Worm (Caenorhabditis elegans) whole organism, L1 larva: Measurements from ENCODE around the gene snrp-3.
A peak's percentile ranks its signal among the peaks of the same experiment; 100 is the strongest.

ENCODE experiments used
- aha-1 ChIP-seq: fragments of 150-350 bp; optimal IDR thresholded peaks from 2 replicates; lab custom pipeline; 2014; ENCODE audit warnings: missing biosample characterization, missing genetic modification characterization
- aly-2 ChIP-seq: fragments of 150-350 bp; optimal IDR thresholded peaks from 2 replicates; lab custom pipeline; 2014; ENCODE audit warnings: missing biosample characterization, missing genetic modification characterization
- ceh-63 ChIP-seq: fragments of 200-800 bp; sonication (Bioruptor generic); optimal IDR thresholded peaks from 2 replicates; lab custom pipeline; 2018; ENCODE audit warnings: mild to moderate bottlenecking, missing genetic modification characterization, missing compliant biosample characterization
- ceh-8 ChIP-seq: fragments of 200-800 bp; sonication (Bioruptor generic); optimal IDR thresholded peaks from 2 replicates; lab custom pipeline; 2018; ENCODE audit warnings: mild to moderate bottlenecking, missing genetic modification characterization, moderate library complexity, missing compliant biosample characterization
- ceh-82 ChIP-seq, 3 experiments: fragments of 150-350 bp in 1 of 3; sonication (generic microtip) in 2 of 3; optimal IDR thresholded peaks; 2 replicates each; lab custom pipeline; 2014 to 2017; ENCODE audit warnings: missing biosample characterization in 3 of 3, missing genetic modification characterization in 3 of 3
- ceh-88 ChIP-seq: fragments of 200-800 bp; sonication (Bioruptor generic); IDR thresholded peaks from 2 replicates; pipeline ENCODE4 v1.3.6; 2022; ENCODE audit warnings: missing genetic modification characterization, missing compliant biosample characterization
- ces-1 ChIP-seq: fragments of 150-350 bp; optimal IDR thresholded peaks from 2 replicates; lab custom pipeline; 2014; ENCODE audit warnings: missing biosample characterization, missing genetic modification reagents, missing genetic modification characterization
- dsc-1 ChIP-seq: sonication (generic microtip); optimal IDR thresholded peaks from 2 replicates; lab custom pipeline; 2016; ENCODE audit warnings: mild to moderate bottlenecking, missing genetic modification characterization, missing compliant biosample characterization
- efl-1 ChIP-seq, 4 experiments: fragments of 150-350 bp; optimal IDR thresholded peaks in 3 of 4; peaks in 1 of 4; 1 replicate in 1 of 4; 2 replicates in 3 of 4; lab custom pipeline; 2014; ENCODE audit warnings: missing biosample characterization in 2 of 4, missing genetic modification characterization in 2 of 4, missing genetic modification reagents in 2 of 4
- egl-13 ChIP-seq: sonication (generic microtip); optimal IDR thresholded peaks from 2 replicates; lab custom pipeline; 2016; ENCODE audit warnings: missing genotype, missing genetic modification reagents, missing genetic modification characterization, missing compliant biosample characterization
- egl-27 ChIP-seq, 2 experiments: fragments of 150-350 bp in 1 of 2; sonication (generic microtip); optimal IDR thresholded peaks; 3 replicates each; lab custom pipeline; 2017 to 2018; ENCODE audit warnings: missing biosample characterization in 2 of 2, missing genetic modification characterization in 2 of 2, missing genetic modification reagents in 2 of 2
- fkh-10 ChIP-seq: sonication (generic microtip); optimal IDR thresholded peaks from 2 replicates; lab custom pipeline; 2017; ENCODE audit warnings: missing biosample characterization, missing genetic modification reagents, missing genetic modification characterization
- fkh-4 ChIP-seq: sonication (generic microtip); optimal IDR thresholded peaks from 2 replicates; lab custom pipeline; 2016; ENCODE audit warnings: missing compliant biosample characterization, missing genetic modification characterization, borderline replicate concordance
- fos-1 ChIP-seq: fragments of 150-350 bp; optimal IDR thresholded peaks from 2 replicates; lab custom pipeline; 2014; ENCODE audit warnings: missing biosample characterization, missing genetic modification characterization
- hpl-2 ChIP-seq: fragments of 150-350 bp; optimal IDR thresholded peaks from 2 replicates; lab custom pipeline; 2014; ENCODE audit warnings: missing biosample characterization, missing genetic modification reagents, missing genetic modification characterization
- irx-1 ChIP-seq: sonication (generic microtip); optimal IDR thresholded peaks from 2 replicates; lab custom pipeline; 2016; ENCODE audit warnings: missing genetic modification characterization, missing compliant biosample characterization
- lin-13 ChIP-seq: fragments of 150-350 bp; optimal IDR thresholded peaks from 2 replicates; lab custom pipeline; 2014; ENCODE audit warnings: missing biosample characterization, missing genetic modification reagents, missing genetic modification characterization
- lsy-2 ChIP-seq, 2 experiments: fragments of 150-350 bp; optimal IDR thresholded peaks; 2 replicates each; lab custom pipeline; 2014; ENCODE audit warnings: missing biosample characterization in 2 of 2, missing genetic modification characterization in 2 of 2
- mdl-1 ChIP-seq, 2 experiments: fragments of 150-350 bp; optimal IDR thresholded peaks; 2 replicates each; lab custom pipeline; 2014 to 2017; ENCODE audit warnings: missing biosample characterization in 2 of 2, missing genetic modification characterization in 2 of 2, inconsistent platforms in 1 of 2
- mef-2 ChIP-seq: fragments of 150-350 bp; optimal IDR thresholded peaks from 2 replicates; lab custom pipeline; 2014; ENCODE audit warnings: missing biosample characterization, missing genetic modification characterization
- nhr-11 ChIP-seq: fragments of 150-350 bp; optimal IDR thresholded peaks from 2 replicates; lab custom pipeline; 2014; ENCODE audit warnings: missing biosample characterization, missing genetic modification characterization
- nhr-237 ChIP-seq: fragments of 150-350 bp; optimal IDR thresholded peaks from 2 replicates; lab custom pipeline; 2014; ENCODE audit warnings: missing biosample characterization, missing genetic modification characterization
- nhr-76 ChIP-seq: sonication (generic microtip); optimal IDR thresholded peaks from 2 replicates; lab custom pipeline; 2017; ENCODE audit warnings: missing biosample characterization, missing genetic modification characterization
- nhr-84 ChIP-seq: sonication (generic microtip); optimal IDR thresholded peaks from 2 replicates; lab custom pipeline; 2017; ENCODE audit warnings: missing biosample characterization, missing genetic modification characterization
- nhr-85 ChIP-seq: sonication (generic microtip); peaks from one replicate; lab custom pipeline; 2016; ENCODE audit warnings: missing genetic modification characterization, inconsistent platforms, missing compliant biosample characterization
- pax-3 ChIP-seq: fragments of 200-800 bp; sonication (Bioruptor generic); optimal IDR thresholded peaks from 2 replicates; lab custom pipeline; 2018; ENCODE audit warnings: mild to moderate bottlenecking, missing genetic modification characterization, moderate library complexity, missing compliant biosample characterization
- pqm-1 ChIP-seq: sonication (generic microtip); optimal IDR thresholded peaks from 3 replicates; lab custom pipeline; 2017; ENCODE audit warnings: missing biosample characterization, missing genetic modification characterization
- skn-1 ChIP-seq: fragments of 150-350 bp; optimal IDR thresholded peaks from 2 replicates; lab custom pipeline; 2014; ENCODE audit warnings: missing biosample characterization, missing genetic modification characterization
- snpc-4 ChIP-seq: fragments of 150-350 bp; optimal IDR thresholded peaks from 2 replicates; lab custom pipeline; 2014; ENCODE audit warnings: missing biosample characterization, missing genetic modification characterization
- tbx-2 ChIP-seq: sonication (generic microtip); optimal IDR thresholded peaks from 2 replicates; lab custom pipeline; 2016; ENCODE audit warnings: missing genetic modification characterization, missing compliant biosample characterization
- unc-62 ChIP-seq: fragments of 150-350 bp; optimal IDR thresholded peaks from 2 replicates; lab custom pipeline; 2014; ENCODE audit warnings: missing biosample characterization, missing genetic modification reagents, missing genetic modification characterization
- unc-98 ChIP-seq: fragments of 200-800 bp; sonication (Bioruptor generic); IDR thresholded peaks from 2 replicates; pipeline ENCODE4 v1.3.6; 2022; ENCODE audit warnings: missing genetic modification characterization, missing compliant biosample characterization
- xbp-1 ChIP-seq: sonication (generic microtip); optimal IDR thresholded peaks from 2 replicates; lab custom pipeline; 2016; ENCODE audit warnings: missing genetic modification characterization, missing compliant biosample characterization
- zag-1 ChIP-seq: fragments of 150-350 bp; optimal IDR thresholded peaks from 2 replicates; lab custom pipeline; 2014; ENCODE audit warnings: missing biosample characterization, missing genetic modification characterization
- zip-4 ChIP-seq: fragments of 200-800 bp; sonication (Bioruptor generic); optimal IDR thresholded peaks from 2 replicates; lab custom pipeline; 2018; ENCODE audit warnings: mild to moderate bottlenecking, missing genetic modification characterization, moderate library complexity, missing compliant biosample characterization

The snrp-3 gene

DNA sequence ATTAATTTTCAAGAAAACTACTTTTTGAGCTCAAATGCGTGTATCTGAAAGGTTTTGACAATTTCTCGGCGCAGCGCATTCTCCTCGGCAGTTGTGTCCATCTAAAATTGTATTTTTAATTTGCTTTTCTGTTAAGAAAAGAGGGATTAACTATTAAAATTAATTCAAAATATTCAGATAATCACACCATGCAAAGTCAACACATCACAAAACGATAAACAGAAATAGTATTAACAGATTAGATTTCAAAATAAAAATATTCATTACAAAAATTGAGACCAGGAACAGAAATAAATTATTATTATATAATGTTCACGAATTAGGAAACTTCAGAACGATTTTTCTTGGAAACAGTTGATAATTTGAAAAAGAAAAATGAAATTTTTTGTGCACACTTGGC is 1.1 kb downstream of the snrp-3 start, which contains the start of gene pole-2:
Gene pole-2 (minus strand): TSS at position 101 of the 400 bp plus-strand sequence.
- no peak for TF ChIP-seq fkh-10 (GFP tag; lab: Kevin White, UChicago)
- TF ChIP-seq lsy-2 (tag; optimal IDR thresholded peaks at IDR 0.05; lab: Kevin White, UChicago), result no peak
- no peak for TF ChIP-seq skn-1
- TF ChIP-seq nhr-11 (tag; lab: Kevin White, UChicago), result no peak
- TF ChIP-seq hpl-2, result no peak

DNA sequence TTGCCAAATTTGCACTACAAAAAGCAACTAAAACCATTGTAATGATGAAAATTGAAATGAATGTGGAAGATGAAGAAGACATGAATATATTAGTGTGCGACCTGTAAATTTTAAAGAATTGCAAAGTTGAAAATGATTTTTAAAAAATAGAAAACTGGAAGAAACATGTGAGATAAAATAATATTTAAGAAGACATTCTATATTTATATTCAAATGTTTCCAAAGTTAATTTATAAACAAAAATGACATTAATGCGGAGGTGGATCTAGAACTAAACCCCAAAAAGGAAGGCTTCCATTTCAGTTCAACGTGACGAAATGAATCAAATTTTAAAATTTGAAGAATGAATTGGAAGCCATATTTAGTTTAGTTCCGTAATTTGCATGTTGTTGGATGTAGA is 8.4 kb downstream of the snrp-3 start, which contains the start of gene nlp-60:
Gene nlp-60 (minus strand): TSS at position 101 of the 400 bp plus-strand sequence.
- no peak for TF ChIP-seq dsc-1 (tag; lab: Kevin White, UChicago)
- TF ChIP-seq pqm-1 (tag; lab: Kevin White, UChicago), result no peak
- no peak for TF ChIP-seq ceh-82 (tag; optimal IDR thresholded peaks at IDR 0.05; lab: Kevin White, UChicago)
- TF ChIP-seq nhr-11 (tag; lab: Kevin White, UChicago), result no peak
- TF ChIP-seq zip-4, result no peak
- no peak for TF ChIP-seq nhr-85 (tag; lab: Kevin White, UChicago)
- TF ChIP-seq nhr-237 (tag; lab: Kevin White, UChicago), result no peak

DNA sequence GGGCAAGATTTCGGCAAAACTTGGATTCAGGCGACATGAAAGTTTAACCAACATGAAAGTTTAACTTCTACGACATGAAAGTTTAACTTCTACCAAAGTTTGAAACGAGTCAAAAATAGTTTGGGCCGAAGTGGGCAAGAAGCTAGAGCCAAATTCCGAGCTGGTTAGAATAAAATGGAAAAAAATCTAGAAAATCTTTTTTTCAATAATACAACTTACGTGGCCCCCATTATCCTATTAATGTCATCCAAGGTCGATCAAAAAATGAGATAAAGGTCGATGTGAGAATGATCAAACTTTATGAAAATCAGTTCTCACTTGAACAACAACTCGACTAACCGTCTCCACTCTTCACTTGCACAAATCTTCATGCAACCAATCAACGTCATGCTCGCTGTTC is 10.3 kb downstream of the snrp-3 start, which contains the start of gene F08B4.8:
Gene F08B4.8 (plus strand): TSS at position 301 of the 400 bp plus-strand sequence.
- TF ChIP-seq nhr-84 (tag; lab: Kevin White, UChicago) (no peak), pax-3 (tag; lab: Kevin White, UChicago) (no peak), aly-2 (no peak), unc-62 (GFP tag; lab: Kevin White, UChicago) (no peak), snpc-4 (no peak), nhr-76 (tag; lab: Kevin White, UChicago) (no peak), mef-2 (tag; lab: Kevin White, UChicago) (no peak), zag-1 (tag; lab: Kevin White, UChicago) (no peak), unc-98 (no peak), mdl-1 (tag; optimal IDR thresholded peaks at IDR 0.05; lab: Kevin White, UChicago) (no peak), ces-1 (GFP tag; lab: Kevin White, UChicago) (no peak), fos-1 (tag; lab: Kevin White, UChicago) (no peak)

DNA sequence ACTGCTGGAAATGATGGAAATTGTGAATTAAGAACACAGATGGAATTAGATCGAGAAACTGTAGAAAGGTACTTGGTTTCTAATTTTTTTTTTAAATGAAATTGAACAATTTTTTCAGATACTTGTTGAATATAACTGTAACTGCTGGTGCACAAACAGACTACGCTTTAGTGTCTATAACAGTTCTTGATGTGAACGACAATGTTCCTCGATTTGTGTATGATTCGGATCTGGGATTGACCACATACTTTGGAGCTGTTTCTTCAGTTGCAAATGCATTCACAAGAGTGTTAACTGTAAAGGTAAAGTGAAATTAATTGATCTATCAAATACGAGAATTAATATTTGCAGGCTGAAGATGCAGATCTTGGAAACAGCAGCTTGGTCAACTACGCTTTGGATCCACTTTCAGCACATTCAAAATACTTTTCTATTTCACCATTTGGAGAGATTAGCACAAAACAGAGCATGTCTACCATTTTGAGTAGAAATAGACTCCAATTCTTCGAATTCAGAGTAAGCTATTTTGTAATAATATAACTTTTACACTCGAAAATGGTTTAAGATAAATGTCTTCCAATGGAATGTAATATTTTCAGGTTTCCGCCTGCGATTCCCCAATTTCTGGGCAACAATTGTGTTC is 13.8 kb downstream of the snrp-3 start:
- no peak for TF ChIP-seq egl-27 (tag; optimal IDR thresholded peaks at IDR 0.05; lab: Kevin White, UChicago)
- no peak for TF ChIP-seq efl-1 (optimal IDR thresholded peaks at IDR 0.05; lab: Kevin White, UChicago)
- TF ChIP-seq efl-1 (GFP tag; optimal IDR thresholded peaks at IDR 0.05 in 1 of 2; lab: Kevin White, UChicago), result peak in 1 of 2 experiments; percentile 26

DNA sequence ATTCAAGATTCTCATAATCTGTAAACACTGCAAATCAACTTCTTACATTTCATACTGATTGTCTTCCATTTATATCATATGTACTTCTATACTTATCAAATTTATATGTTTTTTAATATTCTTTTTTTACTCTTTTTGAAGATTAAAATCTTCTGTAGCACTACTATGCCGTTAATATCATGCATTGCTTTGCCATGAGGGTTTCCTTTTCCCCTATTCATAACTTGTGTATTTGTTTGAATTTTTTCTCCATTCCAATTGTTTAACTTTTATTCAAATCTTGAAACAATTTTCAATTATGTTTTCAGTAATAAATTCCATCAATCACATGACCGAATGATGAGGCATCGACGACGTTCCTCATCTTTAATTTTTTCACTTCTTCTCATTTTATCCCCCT is 19.0 kb downstream of the snrp-3 start, which contains the start of gene cdh-5:
Gene cdh-5 (plus strand): TSS at position 301 of the 400 bp plus-strand sequence.
- TF ChIP-seq egl-13 (tag; lab: Kevin White, UChicago), result no peak
- TF ChIP-seq nhr-11 (tag; lab: Kevin White, UChicago), result no peak
- no peak for TF ChIP-seq tbx-2 (tag; lab: Kevin White, UChicago)
- TF ChIP-seq aly-2, result no peak
- TF ChIP-seq mdl-1 (tag; optimal IDR thresholded peaks at IDR 0.05; lab: Kevin White, UChicago), result no peak
- TF ChIP-seq fkh-10 (GFP tag; lab: Kevin White, UChicago), result no peak
- TF ChIP-seq lsy-2 (tag; optimal IDR thresholded peaks at IDR 0.05; lab: Kevin White, UChicago), result no peak
- no peak for TF ChIP-seq fkh-4 (tag; lab: Kevin White, UChicago)
- no peak for TF ChIP-seq lin-13 (GFP tag; lab: Kevin White, UChicago)
- TF ChIP-seq zip-4, result no peak
- TF ChIP-seq snpc-4, result no peak
- no peak for TF ChIP-seq ceh-88
- no peak for TF ChIP-seq ceh-8 (GFP tag; lab: Kevin White, UChicago)
- no peak for TF ChIP-seq zag-1 (tag; lab: Kevin White, UChicago)
- TF ChIP-seq aha-1 (tag; lab: Kevin White, UChicago), result no peak
- TF ChIP-seq ceh-63 (GFP tag; lab: Kevin White, UChicago), result no peak
- no peak for TF ChIP-seq irx-1
- no peak for TF ChIP-seq xbp-1 (tag; lab: Kevin White, UChicago)
- no peak for TF ChIP-seq nhr-85 (tag; lab: Kevin White, UChicago)
- TF ChIP-seq nhr-237 (tag; lab: Kevin White, UChicago), result no peak
